Fruit fly (Drosophila melanogaster) whole organism, prepupa: ENCODE results near the gene Npc2d.

Experiments
- CG11762 ChIP-seq: fragments of 200-800 bp; sonication (Bioruptor generic); optimal IDR thresholded peaks from 3 replicates; lab custom pipeline; 2016; ENCODE audit warnings: missing biosample characterization, missing genetic modification characterization; ENCODE audit not compliant: insufficient read depth
- CG11902 ChIP-seq: fragments of 200-800 bp; sonication (Bioruptor generic); optimal IDR thresholded peaks from 3 replicates; lab custom pipeline; 2016; ENCODE audit warnings: missing biosample characterization, missing genetic modification characterization
- CG16779 ChIP-seq: fragments of 200-800 bp; sonication (Bioruptor generic); optimal IDR thresholded peaks from 3 replicates; lab custom pipeline; 2017; ENCODE audit warnings: missing biosample characterization, mild to moderate bottlenecking, missing genetic modification characterization
- CG3032 ChIP-seq: fragments of 200-800 bp; optimal IDR thresholded peaks from 2 replicates; lab custom pipeline; 2019; ENCODE audit warnings: missing biosample characterization, mild to moderate bottlenecking, missing genetic modification characterization, moderate library complexity
- CG32006 ChIP-seq: fragments of 200-800 bp; sonication (Bioruptor generic); optimal IDR thresholded peaks from 3 replicates; lab custom pipeline; 2017; ENCODE audit warnings: missing biosample characterization, mild to moderate bottlenecking, missing genetic modification characterization
- CG34406 ChIP-seq: fragments of 200-800 bp; sonication (Bioruptor generic); optimal IDR thresholded peaks from 3 replicates; lab custom pipeline; 2016; ENCODE audit warnings: missing biosample characterization, missing genetic modification characterization
- CG4318 ChIP-seq: fragments of 200-800 bp; sonication (Bioruptor generic); optimal IDR thresholded peaks from 3 replicates; lab custom pipeline; 2017; ENCODE audit warnings: missing biosample characterization, mild to moderate bottlenecking, missing genetic modification characterization
- CG6163 ChIP-seq: fragments of 200-800 bp; sonication (Bioruptor generic); IDR thresholded peaks from 3 replicates; pipeline ENCODE4 v1.3.6; 2022; ENCODE audit warnings: missing biosample characterization, missing genetic modification characterization
- CG6276 ChIP-seq: fragments of 200-800 bp; sonication (Bioruptor generic); optimal IDR thresholded peaks from 2 replicates; lab custom pipeline; 2017; ENCODE audit warnings: missing biosample characterization, mild to moderate bottlenecking, missing genetic modification characterization
- CG6808 ChIP-seq: fragments of 200-800 bp; sonication (Bioruptor generic); optimal IDR thresholded peaks from 3 replicates; lab custom pipeline; 2017; ENCODE audit warnings: missing biosample characterization, missing genetic modification characterization, mild to moderate bottlenecking, moderate library complexity, missing genetic modification reagents
- CG8119 ChIP-seq: fragments of 200-800 bp; sonication (Bioruptor generic); IDR thresholded peaks from 3 replicates; pipeline ENCODE4 v1.3.6; 2022; ENCODE audit warnings: missing biosample characterization, missing genetic modification characterization
- CG8632 ChIP-seq: fragments of 200-800 bp; sonication (Bioruptor generic); optimal IDR thresholded peaks from 3 replicates; lab custom pipeline; 2016; ENCODE audit warnings: missing biosample characterization, missing genetic modification characterization
- Eip75B ChIP-seq: fragments of 200-800 bp; sonication (Bioruptor generic); optimal IDR thresholded peaks from 3 replicates; lab custom pipeline; 2016; ENCODE audit warnings: missing biosample characterization, missing genetic modification characterization
- Eip93F ChIP-seq: fragments of 200-800 bp; sonication (Bioruptor generic); optimal IDR thresholded peaks from 2 replicates; lab custom pipeline; 2016; ENCODE audit warnings: missing biosample characterization, mild to moderate bottlenecking, missing genetic modification characterization
- Ets96B ChIP-seq: fragments of 200-800 bp; optimal IDR thresholded peaks from 2 replicates; lab custom pipeline; 2019; ENCODE audit warnings: missing biosample characterization, mild to moderate bottlenecking, missing genetic modification characterization, moderate library complexity
- Gug ChIP-seq: fragments of 200-800 bp; sonication (Bioruptor generic); IDR thresholded peaks from 2 replicates; pipeline ENCODE4 v1.3.6; 2022; ENCODE audit warnings: missing biosample characterization, missing genetic modification characterization
- Hr39 ChIP-seq: fragments of 200-800 bp; sonication (Bioruptor generic); optimal IDR thresholded peaks from 2 replicates; lab custom pipeline; 2016; ENCODE audit warnings: missing biosample characterization, missing genetic modification characterization
- Lpt ChIP-seq: fragments of 200-800 bp; sonication (Bioruptor generic); optimal IDR thresholded peaks from 3 replicates; lab custom pipeline; 2016; ENCODE audit warnings: missing biosample characterization, missing genetic modification characterization
- Smox ChIP-seq: fragments of 200-800 bp; sonication (Bioruptor generic); optimal IDR thresholded peaks from 3 replicates; lab custom pipeline; 2016; ENCODE audit warnings: missing biosample characterization, missing genetic modification characterization
- Sox102F ChIP-seq: fragments of 200-800 bp; sonication (Bioruptor generic); optimal IDR thresholded peaks from 2 replicates; lab custom pipeline; 2016; ENCODE audit warnings: missing biosample characterization, mild to moderate bottlenecking, missing genetic modification characterization
- Sox14 ChIP-seq: fragments of 200-800 bp; sonication (Bioruptor generic); optimal IDR thresholded peaks from 3 replicates; lab custom pipeline; 2016; ENCODE audit warnings: missing biosample characterization, missing genetic modification characterization
- achi ChIP-seq: fragments of 200-800 bp; sonication (Bioruptor generic); optimal IDR thresholded peaks from 3 replicates; lab custom pipeline; 2016; ENCODE audit warnings: missing biosample characterization, missing genetic modification characterization
- acj6 ChIP-seq: fragments of 200-800 bp; sonication (Bioruptor generic); optimal IDR thresholded peaks from 3 replicates; lab custom pipeline; 2016; ENCODE audit warnings: missing biosample characterization, missing genetic modification characterization
- cyc ChIP-seq: fragments of 200-800 bp; sonication (Bioruptor generic); optimal IDR thresholded peaks from 3 replicates; lab custom pipeline; 2016; ENCODE audit warnings: missing biosample characterization, missing genetic modification characterization
- dsx ChIP-seq: fragments of 200-800 bp; optimal IDR thresholded peaks from 3 replicates; lab custom pipeline; 2019; ENCODE audit warnings: missing biosample characterization, mild to moderate bottlenecking, missing genetic modification characterization, moderate library complexity; ENCODE audit not compliant: poor library complexity, severe bottlenecking
- eg ChIP-seq: fragments of 200-800 bp; sonication (Bioruptor generic); IDR thresholded peaks from 3 replicates; pipeline ENCODE4 v1.3.6; 2022; ENCODE audit warnings: missing biosample characterization, missing genetic modification characterization
- esn ChIP-seq: fragments of 200-800 bp; sonication (Bioruptor generic); optimal IDR thresholded peaks from 2 replicates; lab custom pipeline; 2016; ENCODE audit warnings: missing biosample characterization, mild to moderate bottlenecking, missing genetic modification characterization, moderate library complexity
- fd85E ChIP-seq: fragments of 200-800 bp; sonication (Bioruptor generic); optimal IDR thresholded peaks from 3 replicates; lab custom pipeline; 2016; ENCODE audit warnings: missing biosample characterization, missing genetic modification characterization
- fkh ChIP-seq: fragments of 200-800 bp; sonication (Bioruptor generic); optimal IDR thresholded peaks from 3 replicates; lab custom pipeline; 2017; ENCODE audit warnings: missing biosample characterization, mild to moderate bottlenecking, missing genetic modification characterization, moderate library complexity
- net ChIP-seq: fragments of 200-800 bp; sonication (Bioruptor generic); optimal IDR thresholded peaks from 3 replicates; lab custom pipeline; 2016; ENCODE audit warnings: missing biosample characterization, missing genetic modification characterization
- pdm3 ChIP-seq: fragments of 200-800 bp; sonication (Bioruptor generic); optimal IDR thresholded peaks from 3 replicates; lab custom pipeline; 2016; ENCODE audit warnings: missing biosample characterization, missing genetic modification characterization
- salr ChIP-seq, 2 experiments: fragments of 200-800 bp; sonication (Bioruptor generic); optimal IDR thresholded peaks; 3 replicates each; lab custom pipeline; 2016 to 2018; ENCODE audit warnings: missing biosample characterization in 2 of 2, missing genetic modification characterization in 2 of 2, mild to moderate bottlenecking in 1 of 2
- spab ChIP-seq: fragments of 200-800 bp; sonication (Bioruptor generic); optimal IDR thresholded peaks from 2 replicates; lab custom pipeline; 2017; ENCODE audit warnings: missing biosample characterization, mild to moderate bottlenecking, missing genetic modification characterization, missing genetic modification reagents
- ss ChIP-seq, 2 experiments: fragments of 200-800 bp; sonication (Bioruptor generic); optimal IDR thresholded peaks; 2 replicates in 1 of 2; 3 replicates in 1 of 2; lab custom pipeline; 2017 to 2018; ENCODE audit warnings: mild to moderate bottlenecking in 2 of 2, missing biosample characterization in 2 of 2, missing genetic modification characterization in 2 of 2, moderate library complexity in 1 of 2
- svp ChIP-seq: fragments of 200-800 bp; sonication (Bioruptor generic); peaks from one replicate; lab custom pipeline; 2016; ENCODE audit warnings: missing biosample characterization, missing genetic modification characterization
- vri ChIP-seq: fragments of 200-800 bp; sonication (Bioruptor generic); optimal IDR thresholded peaks from 3 replicates; lab custom pipeline; 2016; ENCODE audit warnings: missing biosample characterization, mild to moderate bottlenecking, missing genetic modification characterization

Gene Npc2d

DNA sequence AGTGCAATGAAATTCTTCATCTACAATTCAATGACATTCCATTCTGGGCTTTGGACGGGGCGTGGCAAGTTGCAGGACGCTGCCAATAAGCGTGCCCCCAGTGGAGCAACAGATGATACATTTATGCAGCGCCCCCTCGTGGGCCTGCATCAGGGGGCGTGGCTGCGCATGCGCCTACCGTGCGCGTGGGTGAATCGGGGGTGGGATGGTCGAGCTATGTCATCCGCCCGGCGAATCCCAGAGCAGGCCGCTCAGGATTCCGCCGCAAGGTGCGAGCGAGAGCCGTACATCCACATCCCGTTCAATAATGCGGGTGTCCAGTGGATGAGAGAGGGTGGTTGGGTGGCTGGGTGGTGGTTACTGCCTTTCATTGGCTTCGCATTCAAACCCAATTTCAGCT lies 14.3 kb upstream of the Npc2d start:
- no peak for TF ChIP-seq cyc (GFP tag; lab: Kevin White, UChicago)
- TF ChIP-seq Ets96B (tag; lab: Kevin White, UChicago) = no peak
- no peak for TF ChIP-seq ss (GFP tag; optimal IDR thresholded peaks at IDR 0.05; lab: Kevin White, UChicago)
- TF ChIP-seq achi (GFP tag; lab: Kevin White, UChicago) = no peak

DNA sequence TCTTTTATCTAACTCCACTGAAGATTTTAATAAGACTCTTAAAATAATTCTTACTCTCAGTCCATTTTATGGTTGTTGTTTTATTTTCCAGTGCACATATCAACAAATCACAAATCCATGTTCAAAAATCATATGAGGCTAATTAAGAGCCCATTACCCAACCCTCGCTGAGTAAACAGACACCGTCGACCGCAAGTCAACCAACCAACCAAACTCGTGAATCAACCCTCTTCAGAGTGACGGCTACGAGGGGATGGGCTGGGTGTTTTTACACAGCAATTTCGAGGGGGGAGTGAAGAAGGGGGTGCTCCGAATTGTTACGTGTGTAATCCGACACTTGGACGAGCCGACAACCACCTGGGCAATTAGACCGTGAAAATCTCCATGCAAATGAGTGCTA lies 12.9 kb upstream of the Npc2d start:
- TF ChIP-seq svp (GFP tag; lab: Kevin White, UChicago) = peak; percentile 28
- no peak for TF ChIP-seq Lpt
- TF ChIP-seq, all 60 proteins: peak for 1

DNA sequence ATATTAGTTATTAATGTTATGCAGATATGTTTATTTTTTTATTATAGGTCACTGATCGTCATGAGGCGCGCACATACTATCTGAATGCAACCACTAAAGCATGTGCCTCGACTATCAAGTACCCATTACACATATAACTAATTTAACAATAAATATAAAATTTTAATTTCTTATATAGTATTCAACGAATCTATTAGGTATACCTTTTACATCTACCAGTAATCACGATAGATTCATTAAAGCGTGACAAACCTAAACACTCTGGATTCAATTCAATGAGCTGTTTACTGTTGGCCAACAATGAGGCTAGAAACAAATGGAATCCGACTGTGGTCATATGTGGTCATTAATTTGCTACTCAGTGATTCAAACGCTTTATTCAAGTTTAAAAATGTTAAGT lies 11.7 kb upstream of the Npc2d start, which contains the start of gene CG33784:
Gene CG33784, plus strand, starts transcription at position 301 of the 400 bp plus-strand sequence.
- TF ChIP-seq fd85E (GFP tag; lab: Kevin White, UChicago) = no peak
- no peak for TF ChIP-seq CG6808 (GFP tag; lab: Kevin White, UChicago)
- TF ChIP-seq fkh (GFP tag; lab: Kevin White, UChicago) = no peak
- TF ChIP-seq CG3032 (tag; lab: Kevin White, UChicago) = no peak
- no peak for TF ChIP-seq ss (GFP tag; optimal IDR thresholded peaks at IDR 0.05; lab: Kevin White, UChicago)
- TF ChIP-seq net (GFP tag; lab: Kevin White, UChicago) = no peak
- no peak for TF ChIP-seq CG6163
- TF ChIP-seq CG8119 (GFP tag; lab: Robert Waterston, UW) = no peak
- no peak for TF ChIP-seq CG32006 (GFP tag; lab: Kevin White, UChicago)
- no peak for TF ChIP-seq Ets96B (tag; lab: Kevin White, UChicago)
- no peak for TF ChIP-seq CG34406
- no peak for TF ChIP-seq Gug (GFP tag; lab: Robert Waterston, UW)

DNA sequence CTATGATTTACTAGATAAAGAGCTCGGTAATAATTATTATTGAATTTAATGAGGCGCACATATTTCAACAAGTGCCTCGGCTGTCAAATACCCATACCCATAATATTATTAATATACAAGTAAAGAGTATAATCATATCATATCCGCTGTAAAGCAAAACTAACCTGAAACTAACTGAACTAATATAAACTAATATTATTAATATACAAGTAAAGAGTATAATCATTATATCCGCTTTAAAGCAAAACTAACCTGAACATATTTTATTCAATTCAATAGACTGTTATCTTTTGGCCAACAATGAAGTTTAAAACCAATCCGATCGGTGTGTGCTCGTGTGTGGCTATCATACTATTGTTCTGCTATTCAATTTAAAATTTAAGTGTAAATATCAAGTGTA lies 10.6 kb upstream of the Npc2d start, which contains the start of gene CG33783:
Gene CG33783, plus strand, starts transcription at position 301 of the 400 bp plus-strand sequence.
- TF ChIP-seq Gug (GFP tag; lab: Robert Waterston, UW) (no peak), ss (GFP tag; optimal IDR thresholded peaks at IDR 0.05; lab: Kevin White, UChicago) (no peak), eg (GFP tag; lab: Robert Waterston, UW) (no peak), CG8632 (GFP tag; lab: Kevin White, UChicago) (no peak), achi (GFP tag; lab: Kevin White, UChicago) (no peak), CG11902 (no peak), esn (no peak), acj6 (GFP tag; lab: Kevin White, UChicago) (no peak), Smox (GFP tag; lab: Kevin White, UChicago) (no peak), CG6808 (GFP tag; lab: Kevin White, UChicago) (no peak), svp (GFP tag; lab: Kevin White, UChicago) (no peak), CG3032 (tag; lab: Kevin White, UChicago) (no peak), net (GFP tag; lab: Kevin White, UChicago) (no peak), Eip93F (GFP tag; lab: Kevin White, UChicago) (no peak), Hr39 (GFP tag; lab: Kevin White, UChicago) (no peak), dsx (GFP tag; lab: Kevin White, UChicago) (no peak), salr (GFP tag; optimal IDR thresholded peaks at IDR 0.05; lab: Kevin White, UChicago) (no peak), Eip75B (no peak), fkh (GFP tag; lab: Kevin White, UChicago) (no peak), Sox102F (GFP tag; lab: Kevin White, UChicago) (no peak)
- TF ChIP-seq, all 60 proteins: peak for 0

DNA sequence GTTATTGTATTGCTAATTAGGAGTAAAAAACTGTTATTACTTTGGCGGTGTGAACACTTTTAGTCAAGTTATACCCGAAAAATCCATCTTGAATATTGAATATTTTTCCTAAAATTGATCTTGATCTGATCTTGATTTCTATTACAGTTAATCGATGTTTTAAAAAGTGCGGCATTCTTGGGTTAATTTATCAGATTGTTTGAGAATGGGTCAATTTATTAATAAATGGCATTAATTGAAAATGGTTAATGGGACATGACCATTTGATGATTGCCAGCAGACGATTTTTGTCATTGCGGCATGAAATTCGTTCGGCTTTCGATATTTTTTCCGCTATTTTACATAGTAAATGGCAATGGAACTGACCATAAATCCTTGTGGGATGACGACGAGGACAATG lies 7.8 kb upstream of the Npc2d start, which contains the start of gene CG33631:
Gene CG33631, plus strand, starts transcription at position 301 of the 400 bp plus-strand sequence.
- no peak for TF ChIP-seq CG6276
- TF ChIP-seq CG11762 (GFP tag; lab: Kevin White, UChicago) = no peak
- TF ChIP-seq acj6 (GFP tag; lab: Kevin White, UChicago) = no peak
- TF ChIP-seq CG6808 (GFP tag; lab: Kevin White, UChicago) = no peak
- TF ChIP-seq pdm3 (GFP tag; lab: Kevin White, UChicago) = no peak
- TF ChIP-seq CG16779 (tag; lab: Kevin White, UChicago) = no peak
- no peak for TF ChIP-seq spab (GFP tag; lab: Kevin White, UChicago)
- no peak for TF ChIP-seq vri (GFP tag; lab: Kevin White, UChicago)
- no peak for TF ChIP-seq salr (GFP tag; optimal IDR thresholded peaks at IDR 0.05; lab: Kevin White, UChicago)
- no peak for TF ChIP-seq Sox14 (GFP tag; lab: Kevin White, UChicago)
- no peak for TF ChIP-seq Lpt
- TF ChIP-seq CG11902 = no peak
- no peak for TF ChIP-seq CG4318 (GFP tag; lab: Kevin White, UChicago)
- TF ChIP-seq, all 60 proteins: peak for 0
